Fruit fly (Drosophila melanogaster) whole organism, pupa: ENCODE data around the gene CG17068.
A peak's percentile ranks its signal among the peaks of the same experiment; 100 is the strongest.
"Not testable (repeated sequence)": the region's sequence is repeated elsewhere in the genome, so short reads cannot be mapped to it uniquely, and the experiment has no call there.

ENCODE experiments used
- CG10348 ChIP-seq: fragments of 200-800 bp; sonication (Bioruptor generic); IDR thresholded peaks from 2 replicates; pipeline ENCODE4 v1.3.6; 2022; ENCODE audit warnings: missing biosample characterization, missing genetic modification characterization
- CG12605 ChIP-seq: fragments of 200-800 bp; sonication (Bioruptor generic); IDR thresholded peaks from 2 replicates; pipeline ENCODE4 v1.3.6; 2022; ENCODE audit warnings: missing biosample characterization, missing genetic modification characterization
- CG13204 ChIP-seq: fragments of 200-800 bp; sonication (Bioruptor generic); optimal IDR thresholded peaks from 2 replicates; lab custom pipeline; 2018; ENCODE audit warnings: missing biosample characterization, mild to moderate bottlenecking, missing genetic modification characterization, moderate library complexity
- CG14655 ChIP-seq: fragments of 200-800 bp; sonication (Bioruptor generic); optimal IDR thresholded peaks from 3 replicates; lab custom pipeline; 2017; ENCODE audit warnings: mild to moderate bottlenecking, missing biosample characterization, missing genetic modification reagents, missing genetic modification characterization
- CG15710 ChIP-seq: fragments of 200-800 bp; sonication (Bioruptor generic); optimal IDR thresholded peaks from 2 replicates; lab custom pipeline; 2018; ENCODE audit warnings: missing biosample characterization, mild to moderate bottlenecking, missing genetic modification characterization, moderate library complexity
- CG17806 ChIP-seq: fragments of 200-800 bp; sonication (Bioruptor generic); optimal IDR thresholded peaks from 2 replicates; lab custom pipeline; 2018; ENCODE audit warnings: missing biosample characterization, mild to moderate bottlenecking, missing genetic modification characterization, moderate library complexity
- CG32121 ChIP-seq: fragments of 200-800 bp; sonication (Bioruptor generic); IDR thresholded peaks from 2 replicates; pipeline ENCODE4 v1.3.6; 2022; ENCODE audit warnings: missing biosample characterization, missing genetic modification characterization
- CG34367 ChIP-seq: fragments of 200-800 bp; sonication (Bioruptor generic); optimal IDR thresholded peaks from 2 replicates; lab custom pipeline; 2018; ENCODE audit warnings: missing biosample characterization, mild to moderate bottlenecking, missing genetic modification characterization
- CG4496 ChIP-seq: fragments of 200-800 bp; sonication (Bioruptor generic); IDR thresholded peaks from 3 replicates; pipeline ENCODE4 v1.3.6; 2022; ENCODE audit warnings: missing biosample characterization, missing genetic modification characterization
- CG8159 ChIP-seq: fragments of 200-800 bp; sonication (Bioruptor generic); optimal IDR thresholded peaks from 3 replicates; lab custom pipeline; 2018; ENCODE audit warnings: missing biosample characterization, mild to moderate bottlenecking, missing genetic modification characterization, moderate library complexity
- CG8301 ChIP-seq: fragments of 200-800 bp; sonication (Bioruptor generic); optimal IDR thresholded peaks from 2 replicates; lab custom pipeline; 2018; ENCODE audit warnings: missing biosample characterization, mild to moderate bottlenecking, missing genetic modification characterization
- CG9948 ChIP-seq: fragments of 200-800 bp; sonication (Bioruptor generic); optimal IDR thresholded peaks from 2 replicates; lab custom pipeline; 2018; ENCODE audit warnings: missing biosample characterization, mild to moderate bottlenecking, missing genetic modification characterization, moderate library complexity
- D1 ChIP-seq: fragments of 200-800 bp; sonication (Bioruptor generic); optimal IDR thresholded peaks from 2 replicates; lab custom pipeline; 2018; ENCODE audit warnings: missing biosample characterization, mild to moderate bottlenecking, missing genetic modification characterization, moderate library complexity
- EcR ChIP-seq: fragments of 200-800 bp; sonication (Bioruptor generic); optimal IDR thresholded peaks from 3 replicates; lab custom pipeline; 2019; ENCODE audit warnings: missing biosample characterization, missing genetic modification characterization, mild to moderate bottlenecking, moderate library complexity, missing genetic modification reagents
- Ets98B ChIP-seq: fragments of 200-800 bp; sonication (Bioruptor generic); IDR thresholded peaks from 2 replicates; pipeline ENCODE4 v1.3.6; 2022; ENCODE audit warnings: missing biosample characterization, missing genetic modification characterization
- Pif1A ChIP-seq: fragments of 200-800 bp; sonication (Bioruptor generic); optimal IDR thresholded peaks from 3 replicates; lab custom pipeline; 2016; ENCODE audit warnings: missing biosample characterization, missing genetic modification characterization
- Pif1B ChIP-seq: fragments of 200-800 bp; sonication (Bioruptor generic); optimal IDR thresholded peaks from 3 replicates; lab custom pipeline; 2016; ENCODE audit warnings: missing biosample characterization, missing genetic modification characterization
- Snoo ChIP-seq: fragments of 200-800 bp; sonication (Bioruptor generic); optimal IDR thresholded peaks from 3 replicates; lab custom pipeline; 2017; ENCODE audit warnings: missing biosample characterization, mild to moderate bottlenecking, missing genetic modification characterization, inconsistent platforms
- fd96Ca ChIP-seq: fragments of 200-800 bp; sonication (Bioruptor generic); IDR thresholded peaks from 3 replicates; pipeline ENCODE4 v1.3.6; 2022; ENCODE audit warnings: missing biosample characterization, missing genetic modification characterization
- gl ChIP-seq: fragments of 200-800 bp; sonication (Bioruptor generic); optimal IDR thresholded peaks from 2 replicates; lab custom pipeline; 2018; ENCODE audit warnings: missing biosample characterization, mild to moderate bottlenecking, missing genetic modification characterization
- rn ChIP-seq: fragments of 200-800 bp; sonication (Bioruptor generic); IDR thresholded peaks from 2 replicates; pipeline ENCODE4 v1.3.6; 2022; ENCODE audit warnings: missing biosample characterization, missing genetic modification characterization

The CG17068 gene

DNA sequence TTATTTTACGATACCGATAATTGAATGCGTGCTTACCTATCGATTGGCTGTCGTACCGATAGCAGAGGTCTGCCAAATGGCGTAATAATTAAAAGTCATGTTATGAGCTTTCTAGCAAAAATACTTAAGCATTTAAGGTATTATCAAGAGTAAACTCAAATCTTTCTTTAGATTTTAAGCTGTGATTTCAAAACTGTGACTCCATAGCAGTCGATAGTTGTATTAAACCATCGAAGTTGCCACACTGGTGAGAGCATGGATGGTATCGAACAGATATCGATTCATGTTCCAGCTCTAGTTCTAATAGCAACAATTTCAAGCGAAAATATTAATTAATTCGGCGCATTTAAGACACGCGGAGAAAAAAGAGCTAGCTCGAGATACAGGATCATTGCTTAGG is at the start of gene CG17068, which contains the start of gene Rab10:
TSS of gene CG17068 (minus strand) at position 25 of the 400 bp plus-strand sequence.
TSS of gene Rab10 (plus strand) at position 270 of the 400 bp plus-strand sequence.
- no peak for TF ChIP-seq CG15710 (tag; lab: Kevin White, UChicago)
- TF ChIP-seq CG17806 (tag; lab: Kevin White, UChicago): no peak
- no peak for TF ChIP-seq CG8301 (tag; lab: Kevin White, UChicago)
- TF ChIP-seq Pif1B (GFP tag; lab: Kevin White, UChicago): no peak
- no peak for TF ChIP-seq gl (tag; lab: Kevin White, UChicago)
- no peak for TF ChIP-seq CG8159 (tag; lab: Kevin White, UChicago)
- TF ChIP-seq CG14655 (GFP tag; lab: Kevin White, UChicago): no peak
- TF ChIP-seq fd96Ca (GFP tag; lab: Robert Waterston, UW): no peak

DNA sequence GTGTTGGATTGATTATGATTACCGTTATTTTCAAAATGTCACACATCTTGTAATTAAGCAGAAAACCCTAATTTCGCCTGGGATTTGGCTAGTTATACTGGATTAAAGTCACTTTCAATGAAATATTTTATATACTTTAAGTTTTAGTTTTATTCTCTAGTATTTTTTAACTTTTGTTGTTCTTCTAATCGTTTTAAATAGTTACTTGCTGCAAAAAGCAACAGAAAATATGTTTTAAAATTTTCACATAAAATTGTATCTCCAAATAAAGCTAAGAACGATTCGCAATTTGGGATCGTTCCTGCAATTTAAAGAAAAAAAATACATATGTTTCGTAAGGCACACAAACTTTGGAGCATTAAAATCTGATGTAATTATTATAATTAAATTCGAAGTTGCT is 18.8 kb upstream of the CG17068 start, which contains the start of gene Inx6:
TSS of gene Inx6 (minus strand) at position 101 of the 400 bp plus-strand sequence.
- TF ChIP-seq CG9948 (tag; lab: Kevin White, UChicago): no peak
- TF ChIP-seq Ets98B (GFP tag; lab: Robert Waterston, UW): no peak
- TF ChIP-seq Pif1A: no peak
- TF ChIP-seq Pif1B (GFP tag; lab: Kevin White, UChicago): no peak
- TF ChIP-seq CG10348: no peak
- no peak for TF ChIP-seq CG8301 (tag; lab: Kevin White, UChicago)
- TF ChIP-seq D1 (tag; lab: Kevin White, UChicago): no peak

DNA sequence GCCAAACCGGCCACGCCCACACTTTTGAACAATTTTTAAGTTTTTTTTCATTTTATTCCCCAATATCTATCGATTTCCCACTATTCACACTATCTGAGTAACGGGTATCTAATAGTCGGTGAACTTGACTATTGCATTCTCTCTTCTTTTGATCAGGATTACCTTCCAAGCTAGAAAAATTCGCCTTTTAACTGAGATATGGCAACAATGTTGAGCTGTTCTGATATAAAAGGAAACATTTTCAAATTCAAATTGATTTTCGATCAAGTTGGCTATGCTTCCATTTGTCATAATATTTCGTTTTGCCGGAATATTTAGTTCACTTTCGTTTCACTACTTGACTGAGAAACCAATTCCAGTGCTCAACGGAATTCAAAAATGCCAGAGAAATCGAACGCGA is 8.0 kb upstream of the CG17068 start, which contains the start of gene CG42577:
TSS of gene CG42577 (plus strand) at position 301 of the 400 bp plus-strand sequence.
- not testable (repeated sequence) for TF ChIP-seq gl (tag; lab: Kevin White, UChicago); fd96Ca (GFP tag; lab: Robert Waterston, UW); rn

DNA sequence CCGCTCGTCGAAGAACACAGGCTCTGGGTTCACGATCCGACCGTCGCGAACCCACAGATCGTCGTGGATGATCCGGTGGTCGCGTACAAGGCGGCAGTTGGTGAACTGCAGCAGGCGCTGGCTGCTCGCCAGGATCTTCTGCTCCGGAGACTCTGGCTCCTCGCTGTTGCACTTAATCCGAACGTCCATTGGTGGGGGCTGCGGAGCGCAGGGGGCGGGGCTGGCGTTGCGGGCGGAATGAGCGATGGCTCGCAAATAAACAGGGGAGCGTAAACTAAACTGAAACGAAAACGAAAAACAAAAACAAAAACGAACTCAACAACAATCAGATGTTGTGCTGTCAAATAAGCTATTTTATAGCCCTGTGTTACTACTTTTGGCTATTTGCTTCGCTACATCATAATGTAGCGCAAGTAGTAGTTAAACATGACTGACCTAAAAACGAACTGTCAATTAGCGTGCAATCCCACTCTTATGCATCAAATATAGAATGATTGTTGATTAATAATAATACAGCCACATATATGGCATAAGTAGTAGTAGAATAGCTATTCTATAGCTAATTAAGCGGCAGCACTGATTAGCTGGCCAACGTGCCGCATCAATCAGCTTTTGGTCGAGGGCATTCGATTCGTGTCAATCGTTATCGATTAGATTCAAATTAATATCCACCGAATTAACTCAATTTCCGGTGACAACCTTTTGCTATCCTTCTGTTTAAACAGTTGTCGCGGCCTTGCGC is 6.1 kb upstream of the CG17068 start, which contains the start of gene CG17065:
TSS of gene CG17065 (minus strand) at position 351 of the 742 bp plus-strand sequence.
- TF ChIP-seq CG15710 (tag; lab: Kevin White, UChicago) (peak; percentile 20), CG4496 (0 out of 3 replicates have a peak, but pooled peaks have one; percentile 39), CG8159 (tag; lab: Kevin White, UChicago) (peak; percentile 15), fd96Ca (GFP tag; lab: Robert Waterston, UW) (no peak; the same call in 2 of the 3 replicates), CG34367 (tag; lab: Kevin White, UChicago) (peak; percentile 2), EcR (GFP tag; lab: Kevin White, UChicago) (no peak)

DNA sequence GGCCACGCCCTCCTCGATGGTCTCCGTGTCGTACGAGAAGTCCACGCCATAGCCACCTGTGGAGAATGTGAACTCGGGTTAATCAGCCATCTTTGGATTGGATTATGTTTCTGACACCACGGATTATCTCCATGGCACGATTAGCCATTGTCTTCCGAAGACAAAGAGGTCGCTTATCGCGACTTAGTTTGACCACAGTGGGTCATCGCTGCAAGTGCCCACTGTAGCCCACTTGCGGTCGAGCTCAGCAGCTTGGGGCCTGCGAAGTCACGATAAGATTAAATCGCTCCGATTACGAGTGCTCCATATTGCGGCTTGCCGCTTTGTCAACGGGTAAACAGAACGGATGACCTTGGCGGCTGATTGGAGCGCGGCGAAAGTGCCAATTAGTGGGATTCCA is 5.1 kb upstream of the CG17068 start:
- TF ChIP-seq CG13204 (GFP tag; lab: Kevin White, UChicago) (no peak), EcR (GFP tag; lab: Kevin White, UChicago) (peak; percentile 48)

DNA sequence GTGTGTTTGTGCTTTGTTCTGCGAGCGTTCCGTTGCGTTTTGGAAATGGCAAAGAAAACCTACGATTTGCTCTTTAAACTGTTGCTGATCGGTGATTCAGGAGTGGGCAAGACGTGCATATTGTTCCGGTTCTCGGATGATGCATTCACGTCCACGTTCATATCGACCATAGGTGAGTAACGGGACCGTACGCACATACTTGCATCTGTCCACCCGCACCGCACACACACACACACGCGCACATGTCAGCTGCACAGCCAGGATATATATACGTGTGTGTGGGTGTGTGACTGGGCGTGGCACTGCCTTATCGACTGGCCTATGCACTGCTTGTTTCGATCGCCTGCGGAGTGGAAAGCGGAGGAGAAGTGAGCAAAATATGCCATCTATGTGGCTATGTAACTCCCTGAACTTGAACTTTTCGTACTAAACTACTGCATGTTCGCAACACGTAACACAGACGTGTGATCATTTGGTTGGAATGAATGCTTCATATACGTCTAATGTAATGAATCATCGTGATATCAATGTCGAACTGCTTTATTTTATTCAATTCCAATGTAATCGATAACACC is 780 bp upstream of the CG17068 start:
- TF ChIP-seq CG13204 (GFP tag; lab: Kevin White, UChicago): no peak
- no peak for TF ChIP-seq CG12605 (GFP tag; lab: Robert Waterston, UW)
- no peak for TF ChIP-seq CG15710 (tag; lab: Kevin White, UChicago)
- TF ChIP-seq CG8159 (tag; lab: Kevin White, UChicago): no peak
- no peak for TF ChIP-seq CG32121 (GFP tag; lab: Robert Waterston, UW)
- TF ChIP-seq CG10348: no peak
- TF ChIP-seq CG8301 (tag; lab: Kevin White, UChicago): no peak
- TF ChIP-seq gl (tag; lab: Kevin White, UChicago): no peak
- no peak for TF ChIP-seq EcR (GFP tag; lab: Kevin White, UChicago)
- TF ChIP-seq CG17806 (tag; lab: Kevin White, UChicago): no peak
- no peak for TF ChIP-seq fd96Ca (GFP tag; lab: Robert Waterston, UW)
- TF ChIP-seq, all 21 proteins: peak for 0

DNA sequence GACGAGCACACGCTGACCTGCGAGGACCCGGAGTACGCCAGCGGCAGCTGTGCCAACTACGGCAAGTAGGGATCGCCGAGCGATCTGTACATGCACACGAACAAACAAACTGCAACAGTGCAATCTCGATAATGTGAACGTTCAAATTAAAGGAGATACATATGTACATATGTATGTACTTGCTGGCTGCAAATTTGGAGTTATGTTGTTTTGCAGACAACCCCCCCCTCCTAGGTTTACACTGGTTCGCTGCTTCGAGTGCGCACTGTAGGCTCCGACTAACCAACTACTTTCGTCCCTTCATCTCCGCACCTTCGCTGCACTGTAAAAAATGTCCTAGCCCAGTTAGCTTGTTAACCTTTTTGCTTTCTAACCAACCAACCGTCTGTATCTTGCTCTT is 3.2 kb downstream of the CG17068 start:
- TF ChIP-seq Snoo (tag; lab: Kevin White, UChicago) (no peak), Pif1B (GFP tag; lab: Kevin White, UChicago) (no peak), gl (tag; lab: Kevin White, UChicago) (no peak), CG12605 (GFP tag; lab: Robert Waterston, UW) (peak; percentile 24; the same call in 1 of the 2 replicates), CG17806 (tag; lab: Kevin White, UChicago) (peak; percentile 27), Pif1A (no peak), CG9948 (tag; lab: Kevin White, UChicago) (peak; percentile 42), rn (0 out of 2 replicates have a peak, but pooled peaks have one; percentile 16), D1 (tag; lab: Kevin White, UChicago) (no peak), CG4496 (peak; percentile 61; the same call in 2 of the 3 replicates), EcR (GFP tag; lab: Kevin White, UChicago) (no peak), CG10348 (no peak), CG8301 (tag; lab: Kevin White, UChicago) (peak; percentile 2), Ets98B (GFP tag; lab: Robert Waterston, UW) (peak; percentile 38; the same call in 1 of the 2 replicates), CG32121 (GFP tag; lab: Robert Waterston, UW) (no peak), CG34367 (tag; lab: Kevin White, UChicago) (peak; percentile 3), CG14655 (GFP tag; lab: Kevin White, UChicago) (no peak), CG13204 (GFP tag; lab: Kevin White, UChicago) (no peak), fd96Ca (GFP tag; lab: Robert Waterston, UW) (peak; percentile 71; the same call in 2 of the 3 replicates), CG8159 (tag; lab: Kevin White, UChicago) (peak; percentile 3), CG15710 (tag; lab: Kevin White, UChicago) (peak; percentile 39)
- TF ChIP-seq, all 21 proteins: peak for 11
